Worm (Caenorhabditis elegans): ENCODE data around the gene T23F11.6.

The T23F11.6 gene

ce11 chrIII:4649363-4649768 is 1.6 kb upstream of the T23F11.6 start (continued):
- TF ChIP-seq npax-4 (tag; optimal IDR thresholded peaks at IDR 0.05): no peak
- peak; percentile 53 for TF ChIP-seq pax-1 (tag; optimal IDR thresholded peaks at IDR 0.05)
- TF ChIP-seq ceh-2 (tag; optimal IDR thresholded peaks at IDR 0.05): peak; percentile 63
- TF ChIP-seq pqm-1 (tag; optimal IDR thresholded peaks at IDR 0.05): peak; percentile 87
- no peak for TF ChIP-seq ama-1 (optimal IDR thresholded peaks at IDR 0.05)
- TF ChIP-seq ahr-1 (tag; optimal IDR thresholded peaks at IDR 0.05): no peak
- TF ChIP-seq T23F11.4 (GFP tag; optimal IDR thresholded peaks at IDR 0.05): peak; percentile 65
- TF ChIP-seq K09A11.1 (tag; optimal IDR thresholded peaks at IDR 0.05; ENCODE audit: insufficient read depth): peak; percentile 43
- TF ChIP-seq pros-1 (tag; optimal IDR thresholded peaks at IDR 0.05): peak; percentile 40
- no peak for TF ChIP-seq pha-4 (tag; optimal IDR thresholded peaks at IDR 0.05)
- TF ChIP-seq unc-3 (GFP tag; conservative IDR thresholded peaks at IDR 0.05): no peak
- TF ChIP-seq unc-3 (tag; optimal IDR thresholded peaks at IDR 0.05): no peak
- no peak for TF ChIP-seq ceh-24 (tag; optimal IDR thresholded peaks at IDR 0.05)
- no peak for TF ChIP-seq hlh-13 (GFP tag; optimal IDR thresholded peaks at IDR 0.05)
- no peak for TF ChIP-seq fax-1 (tag; optimal IDR thresholded peaks at IDR 0.05)
- TF ChIP-seq sox-2 (GFP tag; IDR thresholded peaks at IDR 0.05): no peak

- TF ChIP-seq K09A11.1 (tag; optimal IDR thresholded peaks at IDR 0.05; ENCODE audit: insufficient read depth): no peak
Measured at ce11 chrIII:4647341-4647740, 381 bp downstream of the T23F11.6 start.

- no peak for TF ChIP-seq F13H6.1 (tag; optimal IDR thresholded peaks at IDR 0.05)
- no peak for TF ChIP-seq ttx-3 (tag; optimal IDR thresholded peaks at IDR 0.05)
- no peak for TF ChIP-seq nhr-11 (tag; optimal IDR thresholded peaks at IDR 0.05)
- TF ChIP-seq nhr-232 (tag; optimal IDR thresholded peaks at IDR 0.05): no peak
- TF ChIP-seq mec-3 (tag; optimal IDR thresholded peaks at IDR 0.05; ENCODE audit: borderline replicate concordance): no peak
Measured at ce11 chrIII:4646246-4646645, 1.5 kb downstream of the T23F11.6 start, which contains the start of gene pqn-29. Gene pqn-29 (minus strand): TSS chrIII:4646346.

ce11 chrIII:4643262-4643661 is 4.5 kb downstream of the T23F11.6 start, which contains the start of gene pfas-1:
Gene pfas-1 (minus strand): TSS chrIII:4643310.
- no peak for TF ChIP-seq syd-9 (tag; optimal IDR thresholded peaks at IDR 0.05)
- no peak for TF ChIP-seq pag-3 (tag; optimal IDR thresholded peaks at IDR 0.05; ENCODE audit: borderline replicate concordance)
- no peak for TF ChIP-seq fax-1 (tag; optimal IDR thresholded peaks at IDR 0.05)
- no peak for TF ChIP-seq ceh-2 (tag; optimal IDR thresholded peaks at IDR 0.05)
- TF ChIP-seq mec-3 (tag; optimal IDR thresholded peaks at IDR 0.05; ENCODE audit: borderline replicate concordance): no peak
- no peak for TF ChIP-seq unc-3 (GFP tag; conservative IDR thresholded peaks at IDR 0.05)
- no peak for TF ChIP-seq unc-3 (tag; optimal IDR thresholded peaks at IDR 0.05)
- no peak for TF ChIP-seq pax-1 (tag; optimal IDR thresholded peaks at IDR 0.05)
- no peak for TF ChIP-seq Y22D7AL.16 (tag; optimal IDR thresholded peaks at IDR 0.05)
- no peak for TF ChIP-seq unc-55 (GFP tag; optimal IDR thresholded peaks at IDR 0.05)
- TF ChIP-seq rnt-1 (tag; optimal IDR thresholded peaks at IDR 0.05): no peak
- no peak for TF ChIP-seq ceh-6 (GFP tag; optimal IDR thresholded peaks at IDR 0.05)
- TF ChIP-seq C38D4.7 (GFP tag; optimal IDR thresholded peaks at IDR 0.05): no peak
- TF ChIP-seq che-1 (tag; optimal IDR thresholded peaks at IDR 0.05): no peak
- no peak for TF ChIP-seq T23F11.4 (GFP tag; optimal IDR thresholded peaks at IDR 0.05)
- TF ChIP-seq npax-4 (tag; optimal IDR thresholded peaks at IDR 0.05): no peak
- TF ChIP-seq lim-6 (tag; optimal IDR thresholded peaks at IDR 0.05): no peak
- TF ChIP-seq lin-11 (tag; optimal IDR thresholded peaks at IDR 0.05): no peak
- no peak for TF ChIP-seq ceh-19 (GFP tag; optimal IDR thresholded peaks at IDR 0.05)
- no peak for TF ChIP-seq pqm-1 (tag; optimal IDR thresholded peaks at IDR 0.05)
- TF ChIP-seq ceh-9 (tag; optimal IDR thresholded peaks at IDR 0.05): no peak

ce11 chrIII:4634947-4635346 is 12.8 kb downstream of the T23F11.6 start, which contains the start of gene clec-153:
Gene clec-153 (plus strand): TSS chrIII:4635247.
- TF ChIP-seq sox-4 (tag; optimal IDR thresholded peaks at IDR 0.05): no peak
- TF ChIP-seq Y22D7AL.16 (tag; optimal IDR thresholded peaks at IDR 0.05): no peak
- no peak for TF ChIP-seq fax-1 (tag; optimal IDR thresholded peaks at IDR 0.05)
- no peak for TF ChIP-seq hlh-6 (tag; optimal IDR thresholded peaks at IDR 0.05)
- TF ChIP-seq tbx-7 (tag; optimal IDR thresholded peaks at IDR 0.05): no peak
- TF ChIP-seq sdc-2 (tag; optimal IDR thresholded peaks at IDR 0.05): no peak
- TF ChIP-seq pha-4 (tag; optimal IDR thresholded peaks at IDR 0.05): no peak
- TF ChIP-seq ceh-19 (GFP tag; optimal IDR thresholded peaks at IDR 0.05): no peak
- TF ChIP-seq C38D4.7 (GFP tag; optimal IDR thresholded peaks at IDR 0.05): no peak
- no peak for TF ChIP-seq ceh-22 (tag; optimal IDR thresholded peaks at IDR 0.05)
- TF ChIP-seq C08G9.2 (tag; optimal IDR thresholded peaks at IDR 0.05): no peak
- no peak for TF ChIP-seq ceh-9 (tag; optimal IDR thresholded peaks at IDR 0.05)
- no peak for TF ChIP-seq pag-3 (tag; optimal IDR thresholded peaks at IDR 0.05; ENCODE audit: borderline replicate concordance)
- no peak for TF ChIP-seq unc-86 (tag; optimal IDR thresholded peaks at IDR 0.05)
- TF ChIP-seq F13H6.1 (tag; optimal IDR thresholded peaks at IDR 0.05): no peak
